Fruit fly (Drosophila melanogaster): Measurements from ENCODE around the gene nonA-l.

nonA-l gene

DNA sequence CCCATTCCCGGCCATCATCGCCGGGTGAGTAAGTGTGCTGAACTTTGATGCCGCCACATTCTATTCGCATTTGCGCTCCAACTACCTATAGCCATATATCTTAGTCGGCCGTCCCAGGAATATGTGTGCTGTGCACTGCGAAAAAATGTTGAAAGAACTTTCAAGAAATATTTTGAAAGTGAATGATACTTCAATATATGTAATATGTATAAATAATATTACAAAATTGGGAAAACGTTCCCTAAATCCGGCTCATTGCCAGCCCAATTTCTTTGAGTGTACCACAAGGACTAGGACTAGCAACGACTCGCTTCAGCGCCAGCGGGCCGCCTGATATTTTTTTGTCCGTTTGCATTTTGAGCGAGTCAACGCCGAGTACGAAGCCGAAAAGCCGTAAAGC lies 33.2 kb downstream of the nonA-l start (continued):
- TF ChIP-seq CG30403 (GFP tag; optimal IDR thresholded peaks at IDR 0.05) (peak; percentile 6), ara (GFP tag; IDR thresholded peaks at IDR 0.05) (peak; percentile 64), CG17829 (tag; optimal IDR thresholded peaks at IDR 0.05) (peak; percentile 21), lola (GFP tag; optimal IDR thresholded peaks at IDR 0.05) (peak in 1 of 3 experiments; percentile 21), CoRest (tag; optimal IDR thresholded peaks at IDR 0.05) (peak; percentile 9), HLH3B (GFP tag; IDR thresholded peaks at IDR 0.05) (0 out of 2 replicates have a peak, but pooled peaks have one; percentile 15), zfh1 (GFP tag; IDR thresholded peaks at IDR 0.05) (peak; percentile 45; the same call in 1 of the 3 replicates), CG32772 (GFP tag; IDR thresholded peaks at IDR 0.05) (0 out of 2 replicates have a peak, but pooled peaks have one; percentile 16), z (GFP tag; IDR thresholded peaks at IDR 0.05) (no peak), bbx (GFP tag; IDR thresholded peaks at IDR 0.05; ENCODE audit: partially characterized antibody) (no peak), pb (GFP tag; optimal IDR thresholded peaks at IDR 0.05) (no peak), Doc3 (GFP tag; IDR thresholded peaks at IDR 0.05; ENCODE audit: partially characterized antibody) (no peak), CG8765 (GFP tag; IDR thresholded peaks at IDR 0.05) (peak; percentile 71; the same call in 1 of the 2 replicates), CG6689 (GFP tag; IDR thresholded peaks at IDR 0.05) (peak; percentile 31; the same call in 1 of the 2 replicates), CG30431 (GFP tag; optimal IDR thresholded peaks at IDR 0.05) (peak; percentile 16), dati (GFP tag; IDR thresholded peaks at IDR 0.05) (no peak), sens (GFP tag) (peak; percentile 42), CG4424 (GFP tag; optimal IDR thresholded peaks at IDR 0.05) (peak; percentile 12), CG1603 (tag; optimal IDR thresholded peaks at IDR 0.05) (peak; percentile 40), sisA (GFP tag; IDR thresholded peaks at IDR 0.05) (peak; percentile 10; the same call in 1 of the 2 replicates)

DNA sequence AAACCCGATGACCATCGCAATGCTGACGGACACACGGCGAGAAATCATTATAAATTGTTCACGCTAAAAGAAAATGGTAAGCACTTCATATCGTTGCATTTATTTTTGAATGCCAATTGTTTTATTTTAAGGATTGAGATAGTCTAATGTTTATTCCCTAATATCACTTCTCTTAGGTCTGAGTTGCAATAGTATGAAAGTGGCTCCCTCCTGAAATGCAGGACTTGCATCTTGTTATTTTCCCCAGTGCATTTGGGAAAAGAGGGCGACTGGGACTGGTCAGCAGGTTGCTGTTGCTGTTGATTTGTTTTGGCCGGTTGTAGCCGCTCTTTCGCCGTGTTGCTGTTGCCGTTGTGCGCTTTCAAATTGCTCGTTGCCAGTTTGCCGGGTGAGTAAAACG lies 36.5 kb downstream of the nonA-l start:
- no peak for TF ChIP-seq CG13775 (GFP tag; optimal IDR thresholded peaks at IDR 0.05)
- TF ChIP-seq croc (GFP tag; conservative IDR thresholded peaks at IDR 0.05) = no peak
- no peak for TF ChIP-seq CG14014 (GFP tag; IDR thresholded peaks at IDR 0.05)
- TF ChIP-seq sens-2 (GFP tag; IDR thresholded peaks at IDR 0.05) = no peak
- TF ChIP-seq CG17802 (tag; optimal IDR thresholded peaks at IDR 0.05) = no peak
- TF ChIP-seq CG7928 (GFP tag; optimal IDR thresholded peaks at IDR 0.05) = no peak
- no peak for TF ChIP-seq Usf (GFP tag; optimal IDR thresholded peaks at IDR 0.05)
- no peak for TF ChIP-seq CG17359 (tag; optimal IDR thresholded peaks at IDR 0.05)
- no peak for TF ChIP-seq gt (GFP tag; IDR thresholded peaks at IDR 0.05)
- no peak for TF ChIP-seq CG8478 (optimal IDR thresholded peaks at IDR 0.05)
- no peak for TF ChIP-seq Vsx1 (GFP tag; optimal IDR thresholded peaks at IDR 0.05)
- TF ChIP-seq CG7745 (tag; optimal IDR thresholded peaks at IDR 0.05) = no peak

DNA sequence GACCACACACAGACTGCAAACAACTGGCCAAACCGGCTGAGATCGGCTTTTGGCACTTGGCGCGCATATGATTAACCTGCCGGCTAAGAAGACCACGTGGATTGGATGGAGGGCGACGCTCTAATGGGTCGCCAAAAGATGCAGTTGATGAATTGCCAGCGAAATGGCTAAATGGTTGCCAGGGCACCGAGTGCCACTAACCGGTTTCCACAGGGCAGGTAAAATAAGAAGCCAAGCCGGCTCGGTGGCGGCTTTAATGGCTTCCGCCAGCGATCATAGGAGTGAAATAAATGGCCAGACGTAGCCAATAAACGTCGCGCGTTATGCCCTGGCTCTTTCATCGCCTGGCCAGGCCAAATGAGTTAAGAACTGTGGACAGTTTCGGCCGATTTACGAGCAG lies 37.9 kb downstream of the nonA-l start:
- TF ChIP-seq D (optimal IDR thresholded peaks at IDR 0.05) = no peak
- no peak for TF ChIP-seq D (GFP tag; optimal IDR thresholded peaks at IDR 0.05)
- peak; percentile 80 for TF ChIP-seq Nf-YC (tag; optimal IDR thresholded peaks at IDR 0.05)
- no peak for TF ChIP-seq CG34422 (GFP tag; IDR thresholded peaks at IDR 0.05)
- TF ChIP-seq CG5953 (GFP tag; IDR thresholded peaks at IDR 0.05) = no peak
- TF ChIP-seq CG15011 (GFP tag; optimal IDR thresholded peaks at IDR 0.05) = no peak
- TF ChIP-seq chinmo (GFP tag; IDR thresholded peaks at IDR 0.05; ENCODE audit: partially characterized antibody) = peak; percentile 86; the same call in 2 of the 4 replicates
- no peak for TF ChIP-seq eyg (GFP tag; optimal IDR thresholded peaks at IDR 0.05)
- TF ChIP-seq CG15514 (GFP tag; optimal IDR thresholded peaks at IDR 0.05) = no peak
- no peak for TF ChIP-seq CG2678 (tag; optimal IDR thresholded peaks at IDR 0.05)
- no peak for TF ChIP-seq Rx (GFP tag; IDR thresholded peaks at IDR 0.05)
- TF ChIP-seq kni (GFP tag; optimal IDR thresholded peaks at IDR 0.05) = peak; percentile 51
- TF ChIP-seq E2f1 (GFP tag; IDR thresholded peaks at IDR 0.05) = no peak
- peak; percentile 69 for TF ChIP-seq abd-A (tag; optimal IDR thresholded peaks at IDR 0.05)
- TF ChIP-seq tll (GFP tag; optimal IDR thresholded peaks at IDR 0.05) = no peak
- TF ChIP-seq Neu2 (GFP tag; optimal IDR thresholded peaks at IDR 0.05; ENCODE audit: borderline replicate concordance) = no peak
- no peak for TF ChIP-seq Mrtf (GFP tag; IDR thresholded peaks at IDR 0.05)
- TF ChIP-seq ham (GFP tag; IDR thresholded peaks at IDR 0.05) = no peak
- TF ChIP-seq H15 (GFP tag; IDR thresholded peaks at IDR 0.05) = no peak

Data from whole organism, embryonic.